Worm (Caenorhabditis elegans) whole organism, young adult: ENCODE measurements around the gene R12G8.1.

ENCODE experiments used
- B0261.1 ChIP-seq: sonication (generic microtip); optimal IDR thresholded peaks from 2 replicates; lab custom pipeline; 2016; ENCODE audit warnings: mild to moderate bottlenecking, missing genetic modification characterization, moderate library complexity, missing compliant biosample characterization
- B0336.3 ChIP-seq: fragments of 200-800 bp; sonication (Bioruptor generic); IDR thresholded peaks from 2 replicates; pipeline ENCODE4 v1.3.6; 2022; ENCODE audit warnings: missing genetic modification characterization, missing compliant biosample characterization
- F23B12.7 ChIP-seq: sonication (generic microtip); optimal IDR thresholded peaks from 2 replicates; lab custom pipeline; 2017; ENCODE audit warnings: missing genetic modification characterization, mild to moderate bottlenecking, missing compliant biosample characterization, antibody characterized with exemption, moderate library complexity; ENCODE audit not compliant: insufficient read depth
- F39B2.1 ChIP-seq: fragments of 200-800 bp; sonication (Bioruptor generic); IDR thresholded peaks from 2 replicates; pipeline ENCODE4 v1.3.6; 2022; ENCODE audit warnings: missing genetic modification reagents, missing genetic modification characterization, missing compliant biosample characterization
- F52B5.7 ChIP-seq: sonication (generic microtip); optimal IDR thresholded peaks from 2 replicates; lab custom pipeline; 2016; ENCODE audit warnings: mild to moderate bottlenecking, missing genetic modification characterization, missing compliant biosample characterization
- F55B11.4 ChIP-seq: sonication (generic microtip); optimal IDR thresholded peaks from 2 replicates; lab custom pipeline; 2016; ENCODE audit warnings: missing compliant biosample characterization, missing genetic modification characterization, borderline replicate concordance; ENCODE audit not compliant: insufficient read depth
- F57A8.1 ChIP-seq: fragments of 200-800 bp; sonication (Bioruptor generic); optimal IDR thresholded peaks from 2 replicates; lab custom pipeline; 2018; ENCODE audit warnings: mild to moderate bottlenecking, missing genetic modification characterization, moderate library complexity, missing compliant biosample characterization
- T07F8.4 ChIP-seq: sonication (generic microtip); optimal IDR thresholded peaks from 2 replicates; lab custom pipeline; 2016; ENCODE audit warnings: mild to moderate bottlenecking, missing genetic modification characterization, moderate library complexity, missing compliant biosample characterization
- T26A5.8 ChIP-seq: sonication (generic microtip); optimal IDR thresholded peaks from 2 replicates; lab custom pipeline; 2016; ENCODE audit warnings: missing genetic modification characterization, missing compliant biosample characterization
- attf-3 ChIP-seq: fragments of 200-800 bp; sonication (Bioruptor generic); conservative IDR thresholded peaks from 2 replicates; pipeline ENCODE4 v1.3.6; 2022; ENCODE audit warnings: missing genetic modification reagents, missing genetic modification characterization, missing compliant biosample characterization
- ceh-100 ChIP-seq: fragments of 200-800 bp; sonication (Bioruptor generic); IDR thresholded peaks from 2 replicates; pipeline ENCODE4 v1.3.6; 2022; ENCODE audit warnings: missing genetic modification reagents, missing genetic modification characterization, missing compliant biosample characterization
- chd-7 ChIP-seq: sonication (generic microtip); optimal IDR thresholded peaks from 2 replicates; lab custom pipeline; 2016; ENCODE audit warnings: mild to moderate bottlenecking, missing genetic modification characterization, moderate library complexity, missing compliant biosample characterization
- die-1 ChIP-seq: sonication (generic microtip); optimal IDR thresholded peaks from 2 replicates; lab custom pipeline; 2016; ENCODE audit warnings: missing genotype, mild to moderate bottlenecking, missing genetic modification characterization, missing compliant biosample characterization
- efl-1 ChIP-seq: fragments of 150-350 bp; optimal IDR thresholded peaks from 2 replicates; lab custom pipeline; 2014; ENCODE audit warnings: missing biosample characterization, missing genetic modification reagents, missing genetic modification characterization
- him-1 ChIP-seq: sonication (generic microtip); optimal IDR thresholded peaks from 2 replicates; lab custom pipeline; 2016; ENCODE audit warnings: missing genotype, missing genetic modification reagents, missing genetic modification characterization, missing compliant biosample characterization
- hlh-26 ChIP-seq: fragments of 200-800 bp; sonication (Bioruptor generic); conservative IDR thresholded peaks from 2 replicates; pipeline ENCODE4 v1.3.6; 2022; ENCODE audit warnings: missing genetic modification reagents, missing genetic modification characterization, missing compliant biosample characterization
- hmg-20 ChIP-seq: fragments of 200-800 bp; sonication (Bioruptor generic); IDR thresholded peaks from 2 replicates; pipeline ENCODE4 v1.3.6; 2022; ENCODE audit warnings: missing genetic modification reagents, missing genetic modification characterization, missing compliant biosample characterization
- hsf-1 ChIP-seq: fragments of 200-800 bp; sonication (Bioruptor generic); IDR thresholded peaks from 2 replicates; pipeline ENCODE4 v1.3.6; 2022; ENCODE audit warnings: missing genetic modification reagents, missing genetic modification characterization, missing compliant biosample characterization
- lag-1 ChIP-seq: fragments of 200-800 bp; sonication (Bioruptor generic); IDR thresholded peaks from 2 replicates; pipeline ENCODE4 v1.3.6; 2022; ENCODE audit warnings: missing genetic modification reagents, missing genetic modification characterization, missing compliant biosample characterization
- let-526 ChIP-seq: fragments of 200-800 bp; sonication (Bioruptor generic); IDR thresholded peaks from 2 replicates; pipeline ENCODE4 v1.3.6; 2022; ENCODE audit warnings: missing genetic modification reagents, missing genetic modification characterization, missing compliant biosample characterization
- lsl-1 ChIP-seq: fragments of 200-800 bp; sonication (Bioruptor generic); optimal IDR thresholded peaks from 2 replicates; lab custom pipeline; 2018; ENCODE audit warnings: mild to moderate bottlenecking, missing genetic modification characterization, moderate library complexity, missing compliant biosample characterization
- madf-3 ChIP-seq: fragments of 200-800 bp; sonication (Bioruptor generic); IDR thresholded peaks from 2 replicates; pipeline ENCODE4 v1.3.6; 2022; ENCODE audit warnings: missing genetic modification reagents, missing genetic modification characterization, missing compliant biosample characterization
- madf-6 ChIP-seq: fragments of 200-800 bp; sonication (Bioruptor generic); IDR thresholded peaks from 2 replicates; pipeline ENCODE4 v1.3.6; 2022; ENCODE audit warnings: missing genetic modification reagents, missing genetic modification characterization, missing compliant biosample characterization
- nhr-80 ChIP-seq: sonication (generic microtip); optimal IDR thresholded peaks from 2 replicates; lab custom pipeline; 2016; ENCODE audit warnings: missing genetic modification characterization, missing compliant biosample characterization
- repo-1 ChIP-seq: sonication (generic microtip); optimal IDR thresholded peaks from 2 replicates; lab custom pipeline; 2017; ENCODE audit warnings: mild to moderate bottlenecking, missing genetic modification characterization, missing compliant biosample characterization
- rpc-1 ChIP-seq, 2 experiments: fragments of 150-350 bp in 1 of 2; sonication (generic microtip) in 1 of 2; optimal IDR thresholded peaks; 2 replicates each; lab custom pipeline; 2014 to 2018; ENCODE audit warnings: missing biosample characterization in 1 of 2, missing genetic modification characterization in 1 of 2, missing genetic modification reagents in 1 of 2, missing genotype in 1 of 2
- sdz-38 ChIP-seq: sonication (generic microtip); optimal IDR thresholded peaks from 2 replicates; lab custom pipeline; 2016; ENCODE audit warnings: missing genotype, missing genetic modification characterization, missing compliant biosample characterization
- snpc-4 ChIP-seq, 5 experiments: fragments of 150-350 bp in 1 of 5; sonication (generic microtip) in 4 of 5; optimal IDR thresholded peaks; 2 replicates each; lab custom pipeline; 2014 to 2018; ENCODE audit warnings: missing genetic modification characterization in 5 of 5, missing biosample characterization in 3 of 5, antibody characterized with exemption in 2 of 5, mild to moderate bottlenecking in 2 of 5, missing compliant biosample characterization in 2 of 5, missing genotype in 2 of 5, moderate library complexity in 2 of 5, missing genetic modification reagents in 1 of 5
- tbp1 ChIP-seq: fragments of 200-800 bp; sonication (Bioruptor generic); optimal IDR thresholded peaks from 2 replicates; lab custom pipeline; 2018; ENCODE audit warnings: mild to moderate bottlenecking, missing genetic modification characterization, missing compliant biosample characterization
- tbx-9 ChIP-seq: sonication (generic microtip); optimal IDR thresholded peaks from 2 replicates; lab custom pipeline; 2016; ENCODE audit warnings: borderline replicate concordance, missing genetic modification characterization, inconsistent platforms, missing compliant biosample characterization
- unc-62 ChIP-seq: fragments of 150-350 bp; optimal IDR thresholded peaks from 2 replicates; lab custom pipeline; 2014; ENCODE audit warnings: missing biosample characterization, missing genetic modification reagents, missing genetic modification characterization
- zfh-2 ChIP-seq: fragments of 200-800 bp; sonication (Bioruptor generic); conservative IDR thresholded peaks from 2 replicates; pipeline ENCODE4 v1.3.6; 2022; ENCODE audit warnings: missing genetic modification reagents, missing genetic modification characterization, missing compliant biosample characterization
- ztf-26 ChIP-seq: sonication (generic microtip); optimal IDR thresholded peaks from 2 replicates; lab custom pipeline; 2017; ENCODE audit warnings: missing genetic modification characterization, missing compliant biosample characterization

Gene R12G8.1

DNA sequence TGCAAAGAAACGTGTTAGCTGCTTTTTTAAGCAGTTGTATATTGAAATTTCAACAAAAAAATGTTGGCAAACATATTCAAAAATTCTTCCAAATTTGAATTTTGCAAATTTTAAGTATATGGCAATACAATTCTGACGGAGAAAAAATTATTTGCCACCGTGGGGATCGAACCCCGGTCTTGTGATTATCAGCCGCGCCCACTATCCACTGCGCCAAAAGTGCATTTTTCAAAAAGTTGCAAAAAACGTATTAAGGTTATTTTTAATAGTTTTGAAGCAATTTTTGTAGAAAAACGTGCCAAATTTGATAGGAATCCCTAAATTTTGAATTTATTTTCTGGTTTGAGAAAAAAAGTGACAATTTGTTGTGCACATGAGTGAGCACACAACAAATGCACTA is 35.3 kb upstream of the R12G8.1 start:
- TF ChIP-seq T07F8.4 (tag; lab: Kevin White, UChicago) (no peak), attf-3 (GFP tag; lab: Robert Waterston, UW) (no peak), tbp1 (GFP tag; lab: Kevin White, UChicago) (peak; percentile 53), rpc-1 (optimal IDR thresholded peaks at IDR 0.05; lab: Kevin White, UChicago) (no peak), rpc-1 (tag; optimal IDR thresholded peaks at IDR 0.05; lab: Kevin White, UChicago) (peak; percentile 41), T26A5.8 (tag; lab: Kevin White, UChicago) (no peak), F39B2.1 (GFP tag; lab: Robert Waterston, UW) (no peak), B0336.3 (GFP tag; lab: Robert Waterston, UW) (no peak), hsf-1 (no peak), let-526 (GFP tag; lab: Robert Waterston, UW) (no peak), hmg-20 (GFP tag; lab: Robert Waterston, UW) (no peak)

ce11 chrV:17783542-17783941 is 34.5 kb upstream of the R12G8.1 start, which contains the start of gene srab-12:
srab-12 (minus strand) TSS chrV:17783642.
- TF ChIP-seq F52B5.7 (tag; lab: Kevin White, UChicago): no peak
- TF ChIP-seq lag-1 (GFP tag; lab: Robert Waterston, UW): no peak
- no peak for TF ChIP-seq ceh-100 (GFP tag; lab: Robert Waterston, UW)
- no peak for TF ChIP-seq sdz-38
- no peak for TF ChIP-seq chd-7
- TF ChIP-seq lsl-1 (GFP tag; lab: Kevin White, UChicago): no peak
- TF ChIP-seq repo-1 (tag; lab: Kevin White, UChicago): no peak
- TF ChIP-seq unc-62 (GFP tag; lab: Kevin White, UChicago): no peak
- no peak for TF ChIP-seq die-1
- TF ChIP-seq F39B2.1 (GFP tag; lab: Robert Waterston, UW): no peak
- TF ChIP-seq F23B12.7: no peak
- no peak for TF ChIP-seq him-1
- no peak for TF ChIP-seq madf-6 (GFP tag; lab: Robert Waterston, UW)
- no peak for TF ChIP-seq B0261.1 (tag; lab: Kevin White, UChicago)
- no peak for TF ChIP-seq ztf-26 (tag; lab: Kevin White, UChicago)
- TF ChIP-seq zfh-2: no peak
- no peak for TF ChIP-seq hlh-26 (GFP tag; lab: Robert Waterston, UW)
- no peak for TF ChIP-seq F57A8.1 (GFP tag; lab: Kevin White, UChicago)
- no peak for TF ChIP-seq tbx-9 (tag; lab: Kevin White, UChicago)

- TF ChIP-seq nhr-80 (tag; lab: Kevin White, UChicago): peak; percentile 56
- no peak for TF ChIP-seq zfh-2
- no peak for TF ChIP-seq snpc-4 (GFP tag; optimal IDR thresholded peaks at IDR 0.05; lab: Kevin White, UChicago)
- peak in 1 of 4 experiments; percentile 10 for TF ChIP-seq snpc-4 (tag; optimal IDR thresholded peaks at IDR 0.05; lab: Kevin White, UChicago)
Measured at ce11 chrV:17780285-17780684, 31.2 kb upstream of the R12G8.1 start.

DNA sequence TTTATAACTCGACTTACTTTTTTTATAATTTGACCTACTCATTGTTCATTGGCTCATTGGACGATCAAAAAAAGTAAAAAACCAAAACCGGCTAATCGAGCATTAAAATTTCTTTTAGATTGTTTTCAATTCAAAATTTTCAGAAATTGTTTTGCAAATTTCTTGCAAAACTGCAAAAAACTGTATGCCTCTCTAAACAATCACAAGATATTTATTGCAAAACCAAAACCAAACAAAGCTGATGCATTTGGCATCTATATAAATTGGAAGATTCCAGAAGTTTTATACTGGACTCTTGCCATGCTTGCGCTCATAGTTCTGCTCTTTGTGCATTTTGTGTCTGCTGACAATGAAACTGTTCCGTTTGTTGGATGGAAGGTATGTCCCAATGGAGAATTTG is 28.6 kb upstream of the R12G8.1 start, which contains the start of gene C47A10.12:
Gene C47A10.12, plus strand, starts transcription at position 301 of the 400 bp plus-strand sequence.
- TF ChIP-seq madf-3: no peak
- TF ChIP-seq efl-1 (GFP tag; lab: Kevin White, UChicago): no peak
- no peak for TF ChIP-seq F55B11.4 (tag; lab: Kevin White, UChicago)
